Worm (Caenorhabditis elegans): Measurements from ENCODE around the gene str-185.

str-185 gene

ce11 chrIV:4398420-4398819, 31.4 kb downstream of the str-185 start (continued):
- TF ChIP-seq nhr-111 (GFP tag; optimal IDR thresholded peaks at IDR 0.05), result no peak
- no peak for TF ChIP-seq ZK546.5 (tag; optimal IDR thresholded peaks at IDR 0.05)
- TF ChIP-seq ceh-44 (GFP tag; IDR thresholded peaks at IDR 0.05), result no peak
- no peak for TF ChIP-seq nhr-42 (GFP tag; IDR thresholded peaks at IDR 0.05)
- TF ChIP-seq snpc-4 (tag; optimal IDR thresholded peaks at IDR 0.05), result no peak
- TF ChIP-seq dmd-6 (GFP tag; IDR thresholded peaks at IDR 0.05), result no peak
- no peak for TF ChIP-seq lin-39 (tag; optimal IDR thresholded peaks at IDR 0.05)
- no peak for TF ChIP-seq nhr-10 (tag; optimal IDR thresholded peaks at IDR 0.05)
- peak; percentile 46 for TF ChIP-seq hmg-1.1 (GFP tag; IDR thresholded peaks at IDR 0.05)
- no peak for TF ChIP-seq ceh-20 (GFP tag; IDR thresholded peaks at IDR 0.05)
- TF ChIP-seq dmd-9 (GFP tag; IDR thresholded peaks at IDR 0.05), result no peak
- TF ChIP-seq daf-12 (tag; optimal IDR thresholded peaks at IDR 0.05), result no peak
- TF ChIP-seq egl-27 (tag; optimal IDR thresholded peaks at IDR 0.05), result no peak
- TF ChIP-seq arid-1 (GFP tag; conservative IDR thresholded peaks at IDR 0.05), result no peak
- no peak for TF ChIP-seq Y48G9A.11 (GFP tag; IDR thresholded peaks at IDR 0.05)
- peak; percentile 37; the same call in 1 of the 2 replicates for TF ChIP-seq egl-43 (GFP tag; IDR thresholded peaks at IDR 0.05)
- TF ChIP-seq unc-130 (GFP tag; optimal IDR thresholded peaks at IDR 0.05), result no peak
- TF ChIP-seq lin-13 (GFP tag; optimal IDR thresholded peaks at IDR 0.05), result no peak
- TF ChIP-seq lir-3 (tag; optimal IDR thresholded peaks at IDR 0.05), result no peak
- TF ChIP-seq tag-97 (GFP tag; IDR thresholded peaks at IDR 0.05), result no peak
- peak; percentile 22; the same call in 1 of the 2 replicates for TF ChIP-seq lin-38 (GFP tag; IDR thresholded peaks at IDR 0.05)
- TF ChIP-seq zip-2 (tag; optimal IDR thresholded peaks at IDR 0.05), result no peak
- TF ChIP-seq ceh-82 (tag; optimal IDR thresholded peaks at IDR 0.05), result no peak
- no peak for TF ChIP-seq snpc-1.2 (GFP tag; IDR thresholded peaks at IDR 0.05)
- no peak for TF ChIP-seq daf-19 (GFP tag; conservative IDR thresholded peaks at IDR 0.05)
- TF ChIP-seq R02D3.7 (tag; optimal IDR thresholded peaks at IDR 0.05), result no peak
- TF ChIP-seq F37D6.2 (tag; optimal IDR thresholded peaks at IDR 0.05), result no peak
- no peak for TF ChIP-seq F10B5.3 (tag; optimal IDR thresholded peaks at IDR 0.05)
- no peak for TF ChIP-seq madf-5 (GFP tag; IDR thresholded peaks at IDR 0.05)
- no peak for TF ChIP-seq cey-2 (tag; optimal IDR thresholded peaks at IDR 0.05; ENCODE audit: borderline replicate concordance, insufficient read depth)
- TF ChIP-seq daf-8 (GFP tag; IDR thresholded peaks at IDR 0.05), result no peak
- 0 out of 2 replicates have a peak, but pooled peaks have one; percentile 14 for TF ChIP-seq pha-4 (GFP tag; IDR thresholded peaks at IDR 0.05)
- TF ChIP-seq pha-4 (tag; optimal IDR thresholded peaks at IDR 0.05), result no peak
- no peak for TF ChIP-seq nhr-41 (GFP tag; IDR thresholded peaks at IDR 0.05)
- peak; percentile 16; the same call in 1 of the 2 replicates for TF ChIP-seq lin-1 (GFP tag; IDR thresholded peaks at IDR 0.05)
- no peak for TF ChIP-seq ZK337.2 (GFP tag; IDR thresholded peaks at IDR 0.05)
- no peak for TF ChIP-seq gei-8 (GFP tag; optimal IDR thresholded peaks at IDR 0.05)
- no peak for TF ChIP-seq nhr-48 (tag; optimal IDR thresholded peaks at IDR 0.05)
- no peak for TF ChIP-seq nhr-28 (tag; optimal IDR thresholded peaks at IDR 0.05)
- no peak for TF ChIP-seq madf-9 (GFP tag; conservative IDR thresholded peaks at IDR 0.05)
- TF ChIP-seq tra-1 (GFP tag; IDR thresholded peaks at IDR 0.05), result no peak
- no peak for TF ChIP-seq Y5F2A.4 (GFP tag; optimal IDR thresholded peaks at IDR 0.05)

DNA sequence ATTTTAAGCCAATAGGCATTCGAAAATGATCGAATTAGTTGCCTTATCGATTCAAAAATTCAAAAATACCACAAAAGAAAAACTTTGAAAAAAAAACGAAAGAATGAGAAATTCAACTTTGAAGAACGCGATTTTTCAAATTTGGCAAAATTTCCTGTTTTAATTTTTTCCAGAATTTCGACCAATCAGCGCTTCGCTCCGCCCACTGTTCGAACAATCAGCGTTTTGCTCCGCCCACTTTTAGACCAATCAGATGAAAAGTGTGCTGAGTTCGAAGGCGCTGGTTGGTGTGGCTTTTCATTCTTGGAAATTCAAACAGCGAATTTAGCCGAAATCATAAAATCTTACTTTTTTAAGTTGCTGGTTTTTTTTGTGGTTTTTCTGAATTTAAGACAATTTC, 32.2 kb downstream of the str-185 start:
- TF ChIP-seq ceh-28 (tag; optimal IDR thresholded peaks at IDR 0.05), result no peak
- peak; percentile 24 for TF ChIP-seq aha-1 (tag)
